Worm (Caenorhabditis elegans): ENCODE results near the gene rmd-3.

Gene rmd-3

ce11 chrII:11302591-11302990 is 36.8 kb downstream of the rmd-3 start, which contains the start of gene samp-1:
Gene samp-1, plus strand, starts transcription at chrII:11302891.
- TF ChIP-seq lsy-2 (tag; optimal IDR thresholded peaks at IDR 0.05) (no peak), sem-2 (GFP tag; optimal IDR thresholded peaks at IDR 0.05) (no peak), ceh-83 (GFP tag; optimal IDR thresholded peaks at IDR 0.05) (no peak), ham-2 (GFP tag; optimal IDR thresholded peaks at IDR 0.05) (no peak), pha-4 (tag; optimal IDR thresholded peaks at IDR 0.05) (no peak), flh-1 (GFP tag; optimal IDR thresholded peaks at IDR 0.05) (no peak), nhr-237 (tag; optimal IDR thresholded peaks at IDR 0.05) (no peak), M03D4.4 (tag; optimal IDR thresholded peaks at IDR 0.05) (no peak), ceh-43 (GFP tag; optimal IDR thresholded peaks at IDR 0.05) (no peak), unc-120 (tag; optimal IDR thresholded peaks at IDR 0.05; ENCODE audit: poor library complexity, severe bottlenecking) (no peak), blmp-1 (tag; optimal IDR thresholded peaks at IDR 0.05) (no peak), ceh-39 (tag; optimal IDR thresholded peaks at IDR 0.05) (no peak), mls-2 (tag; optimal IDR thresholded peaks at IDR 0.05) (no peak), mab-5 (tag; optimal IDR thresholded peaks at IDR 0.05) (no peak), hlh-1 (tag; optimal IDR thresholded peaks at IDR 0.05) (no peak), ces-1 (GFP tag; optimal IDR thresholded peaks at IDR 0.05) (no peak)

- TF ChIP-seq lin-13 (tag; optimal IDR thresholded peaks at IDR 0.05) (no peak), zip-8 (tag; optimal IDR thresholded peaks at IDR 0.05) (no peak), lin-32 (GFP tag; optimal IDR thresholded peaks at IDR 0.05) (no peak)
Measured at ce11 chrII:11301059-11301458, 38.3 kb downstream of the rmd-3 start, which contains the start of gene raga-1. Gene raga-1, plus strand, starts transcription at chrII:11301359.

- TF ChIP-seq nhr-237 (tag; optimal IDR thresholded peaks at IDR 0.05) (peak; percentile 21), zip-8 (tag; optimal IDR thresholded peaks at IDR 0.05) (peak; percentile 80), pha-4 (tag; optimal IDR thresholded peaks at IDR 0.05) (no peak)
Measured at ce11 chrII:11297217-11297738, 42.1 kb downstream of the rmd-3 start, which contains the start of gene saps-1. Gene saps-1, plus strand, starts transcription at chrII:11297688.

- TF ChIP-seq tbx-8 (GFP tag; optimal IDR thresholded peaks at IDR 0.05) (no peak), ztf-11 (tag; optimal IDR thresholded peaks at IDR 0.05) (no peak), elt-3 (tag; optimal IDR thresholded peaks at IDR 0.05) (no peak), nhr-28 (tag; optimal IDR thresholded peaks at IDR 0.05) (no peak), lsy-2 (tag; optimal IDR thresholded peaks at IDR 0.05) (peak; percentile 68), nhr-12 (tag; optimal IDR thresholded peaks at IDR 0.05) (no peak), cnd-1 (tag; optimal IDR thresholded peaks at IDR 0.05) (no peak), snpc-4 (tag; optimal IDR thresholded peaks at IDR 0.05) (no peak), sptf-1 (tag; optimal IDR thresholded peaks at IDR 0.05) (peak; percentile 19), ceh-83 (GFP tag; optimal IDR thresholded peaks at IDR 0.05) (no peak), nhr-2 (tag; optimal IDR thresholded peaks at IDR 0.05) (no peak), blmp-1 (tag; optimal IDR thresholded peaks at IDR 0.05) (no peak), mep-1 (tag; optimal IDR thresholded peaks at IDR 0.05) (peak; percentile 80), ces-1 (GFP tag; optimal IDR thresholded peaks at IDR 0.05) (no peak), ceh-43 (GFP tag; optimal IDR thresholded peaks at IDR 0.05) (no peak), unc-62 (GFP tag; optimal IDR thresholded peaks at IDR 0.05) (no peak), elt-1 (tag; optimal IDR thresholded peaks at IDR 0.05; ENCODE audit: borderline replicate concordance, insufficient read depth) (no peak), mls-2 (tag; optimal IDR thresholded peaks at IDR 0.05) (no peak), M03D4.4 (tag; optimal IDR thresholded peaks at IDR 0.05) (no peak), unc-39 (tag; optimal IDR thresholded peaks at IDR 0.05) (no peak), drap-1 (GFP tag; optimal IDR thresholded peaks at IDR 0.05) (peak; percentile 8), zip-8 (tag; optimal IDR thresholded peaks at IDR 0.05) (no peak), sem-2 (GFP tag; optimal IDR thresholded peaks at IDR 0.05) (no peak), nhr-237 (tag; optimal IDR thresholded peaks at IDR 0.05) (peak; percentile 54), ceh-39 (tag; optimal IDR thresholded peaks at IDR 0.05) (no peak), nhr-76 (tag; optimal IDR thresholded peaks at IDR 0.05) (no peak), unc-120 (tag; optimal IDR thresholded peaks at IDR 0.05; ENCODE audit: poor library complexity, severe bottlenecking) (peak; percentile 0), pha-4 (tag; optimal IDR thresholded peaks at IDR 0.05) (peak; percentile 19), mab-5 (tag; optimal IDR thresholded peaks at IDR 0.05) (no peak), bed-3 (GFP tag; optimal IDR thresholded peaks at IDR 0.05) (no peak), lin-13 (tag; optimal IDR thresholded peaks at IDR 0.05) (peak; percentile 31), ham-2 (GFP tag; optimal IDR thresholded peaks at IDR 0.05) (no peak), lin-32 (GFP tag; optimal IDR thresholded peaks at IDR 0.05) (no peak), flh-1 (GFP tag; optimal IDR thresholded peaks at IDR 0.05) (no peak), hlh-1 (tag; optimal IDR thresholded peaks at IDR 0.05) (peak; percentile 32)
Measured at ce11 chrII:11293433-11293832, 46.0 kb downstream of the rmd-3 start, which contains the start of gene C47G2.4. Gene C47G2.4, minus strand, starts transcription at chrII:11293606.

All from whole organism, mixed stage, embryonic.